Worm (Caenorhabditis elegans) whole organism, young adult: Measurements from ENCODE around the gene T10C6.15.

Experiments used
- B0019.2 ChIP-seq: fragments of 200-800 bp; sonication (Bioruptor generic); conservative IDR thresholded peaks from 2 replicates; pipeline ENCODE4 v1.3.6; 2022; ENCODE audit warnings: missing genetic modification reagents, missing genetic modification characterization, missing compliant biosample characterization
- B0035.1 ChIP-seq: sonication (generic microtip); optimal IDR thresholded peaks from 2 replicates; lab custom pipeline; 2016; ENCODE audit warnings: missing genetic modification characterization, mild to moderate bottlenecking, missing compliant biosample characterization, missing genotype, missing genetic modification reagents
- B0336.3 ChIP-seq: fragments of 200-800 bp; sonication (Bioruptor generic); IDR thresholded peaks from 2 replicates; pipeline ENCODE4 v1.3.6; 2022; ENCODE audit warnings: missing genetic modification characterization, missing compliant biosample characterization
- C06A6.2 ChIP-seq: fragments of 200-800 bp; sonication (Bioruptor generic); conservative IDR thresholded peaks from 2 replicates; pipeline ENCODE4 v1.3.6; 2022; ENCODE audit warnings: missing genetic modification characterization, missing compliant biosample characterization
- F49E8.2 ChIP-seq: sonication (generic microtip); optimal IDR thresholded peaks from 3 replicates; lab custom pipeline; 2017; ENCODE audit warnings: missing genetic modification characterization, mild to moderate bottlenecking, missing compliant biosample characterization, antibody characterized with exemption, moderate library complexity; ENCODE audit not compliant: insufficient read depth
- K11D2.4 ChIP-seq: fragments of 200-800 bp; sonication (Bioruptor generic); IDR thresholded peaks from 2 replicates; pipeline ENCODE4 v1.3.6; 2022; ENCODE audit warnings: missing genetic modification reagents, missing genetic modification characterization, missing compliant biosample characterization
- T26A5.8 ChIP-seq: sonication (generic microtip); optimal IDR thresholded peaks from 2 replicates; lab custom pipeline; 2016; ENCODE audit warnings: missing genetic modification characterization, missing compliant biosample characterization
- Y53F4B.3 ChIP-seq: fragments of 200-800 bp; sonication (Bioruptor generic); IDR thresholded peaks from 2 replicates; pipeline ENCODE4 v1.3.6; 2022; ENCODE audit warnings: missing genetic modification reagents, missing genetic modification characterization, missing compliant biosample characterization
- Y95B8A.8 ChIP-seq: fragments of 200-800 bp; sonication (Bioruptor generic); IDR thresholded peaks from 2 replicates; pipeline ENCODE4 v1.3.6; 2022; ENCODE audit warnings: missing genetic modification reagents, missing genetic modification characterization, missing compliant biosample characterization
- ZK185.1 ChIP-seq: sonication (generic microtip); optimal IDR thresholded peaks from 2 replicates; lab custom pipeline; 2016; ENCODE audit warnings: mild to moderate bottlenecking, missing genetic modification characterization, missing compliant biosample characterization; ENCODE audit not compliant: poor library complexity, severe bottlenecking
- aptf-2 ChIP-seq: fragments of 200-800 bp; sonication (Bioruptor generic); conservative IDR thresholded peaks from 2 replicates; pipeline ENCODE4 v1.3.6; 2022; ENCODE audit warnings: missing genetic modification reagents, missing genetic modification characterization, missing compliant biosample characterization
- atf-7 ChIP-seq: sonication (generic microtip); optimal IDR thresholded peaks from 2 replicates; lab custom pipeline; 2017; ENCODE audit warnings: mild to moderate bottlenecking, missing genetic modification characterization, missing compliant biosample characterization
- athp-1 ChIP-seq: sonication (generic microtip); optimal IDR thresholded peaks from 2 replicates; lab custom pipeline; 2017; ENCODE audit warnings: mild to moderate bottlenecking, missing genetic modification characterization, missing compliant biosample characterization
- attf-3 ChIP-seq: fragments of 200-800 bp; sonication (Bioruptor generic); conservative IDR thresholded peaks from 2 replicates; pipeline ENCODE4 v1.3.6; 2022; ENCODE audit warnings: missing genetic modification reagents, missing genetic modification characterization, missing compliant biosample characterization
- attf-6 ChIP-seq: fragments of 200-800 bp; sonication (Bioruptor generic); IDR thresholded peaks from 2 replicates; pipeline ENCODE4 v1.3.6; 2022; ENCODE audit warnings: missing genetic modification reagents, missing genetic modification characterization, missing compliant biosample characterization
- ceh-79 ChIP-seq: sonication (generic microtip); optimal IDR thresholded peaks from 2 replicates; lab custom pipeline; 2017; ENCODE audit warnings: mild to moderate bottlenecking, missing genetic modification characterization, missing compliant biosample characterization
- ceh-91 ChIP-seq: fragments of 200-800 bp; sonication (Bioruptor generic); IDR thresholded peaks from 2 replicates; pipeline ENCODE4 v1.3.6; 2022; ENCODE audit warnings: missing genetic modification reagents, missing genetic modification characterization, missing compliant biosample characterization
- chd-7 ChIP-seq: sonication (generic microtip); optimal IDR thresholded peaks from 2 replicates; lab custom pipeline; 2016; ENCODE audit warnings: mild to moderate bottlenecking, missing genetic modification characterization, moderate library complexity, missing compliant biosample characterization
- dpl-1 ChIP-seq: fragments of 150-350 bp; optimal IDR thresholded peaks from 2 replicates; lab custom pipeline; 2014; ENCODE audit warnings: missing biosample characterization, missing genetic modification reagents, missing genetic modification characterization
- him-1 ChIP-seq: sonication (generic microtip); optimal IDR thresholded peaks from 2 replicates; lab custom pipeline; 2016; ENCODE audit warnings: missing genotype, missing genetic modification reagents, missing genetic modification characterization, missing compliant biosample characterization
- lag-1 ChIP-seq: fragments of 200-800 bp; sonication (Bioruptor generic); IDR thresholded peaks from 2 replicates; pipeline ENCODE4 v1.3.6; 2022; ENCODE audit warnings: missing genetic modification reagents, missing genetic modification characterization, missing compliant biosample characterization
- let-607 ChIP-seq, 2 experiments: fragments of 200-800 bp in 1 of 2; sonication (Bioruptor generic) in 1 of 2; sonication (generic microtip) in 1 of 2; optimal IDR thresholded peaks; 2 replicates each; lab custom pipeline; 2016 to 2018; ENCODE audit warnings: mild to moderate bottlenecking in 2 of 2, missing compliant biosample characterization in 2 of 2, missing genetic modification characterization in 2 of 2, moderate library complexity in 2 of 2, missing genotype in 1 of 2
- lin-35 ChIP-seq, 3 experiments: fragments of 150-350 bp in 2 of 3; sonication (generic microtip) in 1 of 3; optimal IDR thresholded peaks; 2 replicates each; lab custom pipeline; 2014 to 2018; ENCODE audit warnings: missing biosample characterization in 3 of 3, missing genetic modification characterization in 3 of 3, missing genetic modification reagents in 3 of 3
- lin-54 ChIP-seq: fragments of 200-800 bp; sonication (Bioruptor generic); optimal IDR thresholded peaks from 2 replicates; lab custom pipeline; 2018; ENCODE audit warnings: mild to moderate bottlenecking, missing genetic modification characterization, missing compliant biosample characterization
- madf-10 ChIP-seq: sonication (generic microtip); optimal IDR thresholded peaks from 2 replicates; lab custom pipeline; 2016; ENCODE audit warnings: mild to moderate bottlenecking, missing genetic modification characterization, missing compliant biosample characterization
- madf-8 ChIP-seq: fragments of 200-800 bp; sonication (Bioruptor generic); conservative IDR thresholded peaks from 2 replicates; pipeline ENCODE4 v1.3.6; 2022; ENCODE audit warnings: missing genetic modification reagents, missing genetic modification characterization, missing compliant biosample characterization
- mcd-1 ChIP-seq: fragments of 200-800 bp; sonication (Bioruptor generic); IDR thresholded peaks from 2 replicates; pipeline ENCODE4 v1.3.6; 2022; ENCODE audit warnings: missing genetic modification reagents, missing genetic modification characterization, missing compliant biosample characterization
- nhr-179 ChIP-seq: sonication (generic microtip); optimal IDR thresholded peaks from 2 replicates; lab custom pipeline; 2016; ENCODE audit warnings: mild to moderate bottlenecking, missing genetic modification characterization, missing compliant biosample characterization
- nhr-80 ChIP-seq: sonication (generic microtip); optimal IDR thresholded peaks from 2 replicates; lab custom pipeline; 2016; ENCODE audit warnings: missing genetic modification characterization, missing compliant biosample characterization
- rcor-1 ChIP-seq: fragments of 200-800 bp; sonication (Bioruptor generic); IDR thresholded peaks from 2 replicates; pipeline ENCODE4 v1.3.6; 2022; ENCODE audit warnings: missing genetic modification reagents, missing genetic modification characterization, missing compliant biosample characterization
- rpc-1 ChIP-seq, 2 experiments: fragments of 150-350 bp in 1 of 2; sonication (generic microtip) in 1 of 2; optimal IDR thresholded peaks; 2 replicates each; lab custom pipeline; 2014 to 2018; ENCODE audit warnings: missing biosample characterization in 1 of 2, missing genetic modification characterization in 1 of 2, missing genetic modification reagents in 1 of 2, missing genotype in 1 of 2
- sptf-2 ChIP-seq: fragments of 200-800 bp; sonication (Bioruptor generic); optimal IDR thresholded peaks from 2 replicates; lab custom pipeline; 2018; ENCODE audit warnings: mild to moderate bottlenecking, missing genetic modification characterization, missing compliant biosample characterization
- tlf-1 ChIP-seq: fragments of 200-800 bp; sonication (Bioruptor generic); optimal IDR thresholded peaks from 2 replicates; lab custom pipeline; 2018; ENCODE audit warnings: mild to moderate bottlenecking, missing genetic modification characterization, missing compliant biosample characterization
- unc-62 ChIP-seq: fragments of 150-350 bp; optimal IDR thresholded peaks from 2 replicates; lab custom pipeline; 2014; ENCODE audit warnings: missing biosample characterization, missing genetic modification reagents, missing genetic modification characterization
- ztf-3 ChIP-seq: fragments of 200-800 bp; sonication (Bioruptor generic); optimal IDR thresholded peaks from 2 replicates; lab custom pipeline; 2018; ENCODE audit warnings: mild to moderate bottlenecking, missing genetic modification characterization, missing compliant biosample characterization
- ztf-6 ChIP-seq: fragments of 200-800 bp; sonication (Bioruptor generic); IDR thresholded peaks from 2 replicates; pipeline ENCODE4 v1.3.6; 2022; ENCODE audit warnings: missing genetic modification reagents, missing genetic modification characterization, missing compliant biosample characterization

T10C6.15 gene

ce11 chrV:16017671-16018070 is 28.1 kb downstream of the T10C6.15 start, which contains the start of gene srx-43:
Gene srx-43, plus strand, starts transcription at chrV:16017971.
- TF ChIP-seq B0019.2 (GFP tag; lab: Robert Waterston, UW) (no peak), lin-35 (GFP tag; optimal IDR thresholded peaks at IDR 0.05; lab: Kevin White, UChicago) (no peak), B0336.3 (GFP tag; lab: Robert Waterston, UW) (no peak), madf-8 (GFP tag; lab: Robert Waterston, UW) (no peak), ceh-91 (GFP tag; lab: Robert Waterston, UW) (no peak), lag-1 (no peak)
- TF ChIP-seq, all 124 proteins: peak for 0

ce11 chrV:16016977-16017376 is 28.8 kb downstream of the T10C6.15 start:
- TF ChIP-seq attf-6 (no peak), chd-7 (no peak), Y53F4B.3 (GFP tag; lab: Robert Waterston, UW) (no peak), madf-10 (no peak), athp-1 (tag; lab: Kevin White, UChicago) (no peak), unc-62 (GFP tag; lab: Kevin White, UChicago) (no peak), C06A6.2 (GFP tag; lab: Robert Waterston, UW) (no peak), atf-7 (tag; lab: Kevin White, UChicago) (no peak), sptf-2 (GFP tag; lab: Kevin White, UChicago) (no peak), attf-3 (GFP tag; lab: Robert Waterston, UW) (no peak), ceh-79 (tag; lab: Kevin White, UChicago) (no peak), nhr-80 (tag; lab: Kevin White, UChicago) (no peak), mcd-1 (no peak), let-607 (tag; optimal IDR thresholded peaks at IDR 0.05; lab: Kevin White, UChicago) (no peak), him-1 (tag; lab: Kevin White, UChicago) (no peak), lag-1 (no peak), T26A5.8 (no peak), Y95B8A.8 (GFP tag; lab: Robert Waterston, UW) (no peak)

ce11 chrV:16015652-16016051 is 30.1 kb downstream of the T10C6.15 start, which contains the start of gene str-232:
Gene str-232, minus strand, starts transcription at chrV:16015752.
- TF ChIP-seq athp-1 (tag; lab: Kevin White, UChicago), result no peak
- no peak for TF ChIP-seq B0035.1 (tag; lab: Kevin White, UChicago)
- TF ChIP-seq lin-54 (GFP tag; lab: Kevin White, UChicago), result no peak
- no peak for TF ChIP-seq rpc-1 (optimal IDR thresholded peaks at IDR 0.05; lab: Kevin White, UChicago)
- TF ChIP-seq rpc-1 (tag; optimal IDR thresholded peaks at IDR 0.05; lab: Kevin White, UChicago), result no peak
- TF ChIP-seq nhr-179 (tag; lab: Kevin White, UChicago), result no peak
- no peak for TF ChIP-seq aptf-2 (GFP tag; lab: Robert Waterston, UW)
- TF ChIP-seq tlf-1 (GFP tag; lab: Kevin White, UChicago), result no peak
- TF ChIP-seq, all 124 proteins: peak for 0

- TF ChIP-seq rcor-1 (GFP tag; lab: Robert Waterston, UW), result no peak
- TF ChIP-seq attf-6, result no peak
- no peak for TF ChIP-seq ztf-6 (GFP tag; lab: Robert Waterston, UW)
- no peak for TF ChIP-seq T26A5.8
- no peak for TF ChIP-seq F49E8.2 (tag; lab: Kevin White, UChicago)
- TF ChIP-seq K11D2.4 (GFP tag; lab: Robert Waterston, UW), result no peak
- TF ChIP-seq ZK185.1 (tag; lab: Kevin White, UChicago), result no peak
- no peak for TF ChIP-seq ztf-3 (GFP tag; lab: Kevin White, UChicago)
- TF ChIP-seq dpl-1, result no peak
Observed at ce11 chrV:16009564-16009963, 36.2 kb downstream of the T10C6.15 start, which contains the start of gene str-233. Gene str-233, minus strand, starts transcription at chrV:16009664.
